Fruit fly (Drosophila melanogaster): Measurements from ENCODE around the gene pll.

pll gene

DNA sequence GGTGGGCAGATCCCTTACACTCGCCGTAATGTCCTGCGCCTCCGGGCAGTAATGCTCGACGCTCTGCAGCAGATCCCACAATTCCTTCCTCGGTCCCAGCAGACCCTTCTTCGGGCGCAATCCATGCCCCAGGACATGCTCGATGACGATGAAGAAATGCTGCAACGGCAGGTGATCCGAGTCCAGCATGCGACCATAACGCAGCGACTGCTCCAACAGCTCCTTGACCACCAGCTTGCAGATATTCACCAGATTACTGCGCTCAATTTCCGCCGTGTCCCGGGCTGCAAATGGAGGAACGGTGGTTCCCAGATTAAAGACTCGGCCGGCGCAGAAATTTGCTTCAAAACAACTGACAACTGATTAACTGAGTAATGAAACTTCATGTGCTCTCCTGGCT lies 19.6 kb downstream of the pll start, which contains the start of gene CG31068:
TSS of gene CG31068 (plus strand) at position 301 of the 400 bp plus-strand sequence.
- TF ChIP-seq ranshi (GFP tag; IDR thresholded peaks at IDR 0.05) (no peak), mld (GFP tag; IDR thresholded peaks at IDR 0.05; ENCODE audit: partially characterized antibody) (no peak), HLH54F (GFP tag; optimal IDR thresholded peaks at IDR 0.05) (no peak), grau (tag; optimal IDR thresholded peaks at IDR 0.05) (no peak), MTF-1 (GFP tag; optimal IDR thresholded peaks at IDR 0.05; ENCODE audit: borderline replicate concordance) (no peak), bab2 (GFP tag; optimal IDR thresholded peaks at IDR 0.05) (no peak), Neu2 (GFP tag; optimal IDR thresholded peaks at IDR 0.05; ENCODE audit: borderline replicate concordance) (no peak), CG3163 (GFP tag; optimal IDR thresholded peaks at IDR 0.05) (no peak)

DNA sequence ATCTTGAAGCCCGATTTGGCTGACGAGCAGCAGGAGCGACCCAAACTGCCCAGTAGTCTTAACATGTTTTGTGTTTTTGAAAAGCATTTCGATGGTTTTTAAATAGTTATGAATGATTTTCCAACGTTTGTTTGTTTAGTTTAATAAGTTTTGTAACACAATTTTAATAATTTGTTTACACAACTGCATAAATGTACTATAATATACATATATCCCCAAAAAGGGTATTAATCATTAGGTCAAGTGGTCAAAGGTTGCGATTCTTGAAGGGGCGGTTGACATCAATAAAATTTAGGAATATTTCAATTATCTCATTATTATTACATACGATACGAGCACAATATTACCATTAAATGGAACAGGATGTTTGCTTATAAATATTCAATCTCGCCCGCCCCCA lies 23.6 kb downstream of the pll start, which contains the start of gene CG42814:
TSS of gene CG42814 (minus strand) at position 101 of the 400 bp plus-strand sequence.
- TF ChIP-seq grn (GFP tag; optimal IDR thresholded peaks at IDR 0.05) (no peak), tna (GFP tag; IDR thresholded peaks at IDR 0.05; ENCODE audit: partially characterized antibody) (no peak), CG2678 (tag; optimal IDR thresholded peaks at IDR 0.05) (no peak), tll (GFP tag; optimal IDR thresholded peaks at IDR 0.05) (no peak), Poxn (GFP tag; IDR thresholded peaks at IDR 0.05) (no peak), pros (GFP tag; optimal IDR thresholded peaks at IDR 0.05) (no peak), bowl (GFP tag; IDR thresholded peaks at IDR 0.05) (no peak), CG10209 (GFP tag; optimal IDR thresholded peaks at IDR 0.05) (no peak), zen2 (GFP tag; IDR thresholded peaks at IDR 0.05; ENCODE audit: partially characterized antibody) (no peak), chinmo (GFP tag; IDR thresholded peaks at IDR 0.05; ENCODE audit: partially characterized antibody) (no peak), CG18764 (GFP tag; optimal IDR thresholded peaks at IDR 0.05) (no peak), CG31365 (tag; optimal IDR thresholded peaks at IDR 0.05) (no peak), E2f2 (GFP tag; IDR thresholded peaks at IDR 0.05) (no peak), Lhr (GFP tag; optimal IDR thresholded peaks at IDR 0.05) (no peak), GATAe (GFP tag; conservative IDR thresholded peaks at IDR 0.05) (no peak), CrebB (tag; optimal IDR thresholded peaks at IDR 0.05) (no peak)

DNA sequence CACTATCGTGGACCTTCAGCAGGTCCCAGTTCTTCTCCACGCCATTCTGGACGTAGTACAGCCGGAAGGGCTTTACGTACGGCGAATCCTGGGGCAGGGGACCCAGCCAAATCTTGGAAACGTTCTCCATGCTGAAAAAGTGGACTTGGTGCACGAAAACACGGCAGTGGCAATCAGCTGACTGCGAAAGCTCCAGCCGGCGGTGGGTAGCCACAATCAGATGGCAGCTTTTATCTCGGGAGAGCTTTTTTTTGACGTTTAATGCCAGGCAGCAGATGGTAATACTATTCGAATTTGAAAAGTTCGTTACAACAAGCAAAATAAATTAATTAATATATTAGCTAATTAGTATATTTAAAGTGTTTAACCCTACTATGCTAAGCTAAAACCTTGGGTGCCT lies 24.6 kb downstream of the pll start, which contains the start of gene CG42813:
TSS of gene CG42813 (minus strand) at position 220 of the 400 bp plus-strand sequence.
- TF ChIP-seq Sin3A (optimal IDR thresholded peaks at IDR 0.05) (no peak), otp (GFP tag; IDR thresholded peaks at IDR 0.05) (no peak), luna (GFP tag; optimal IDR thresholded peaks at IDR 0.05) (no peak), MESR4 (GFP tag; optimal IDR thresholded peaks at IDR 0.05) (peak; percentile 15), ken (GFP tag; IDR thresholded peaks at IDR 0.05) (no peak), CG8290 (GFP tag; optimal IDR thresholded peaks at IDR 0.05) (no peak), CG8290 (tag; optimal IDR thresholded peaks at IDR 0.05) (no peak), dmrt11E (tag; optimal IDR thresholded peaks at IDR 0.05) (no peak), CG11696 (GFP tag; IDR thresholded peaks at IDR 0.05) (no peak), tgo (GFP tag; IDR thresholded peaks at IDR 0.05) (no peak), CG15269 (tag; optimal IDR thresholded peaks at IDR 0.05) (no peak), cad (GFP tag; optimal IDR thresholded peaks at IDR 0.05) (no peak), HLH54F (GFP tag; optimal IDR thresholded peaks at IDR 0.05) (no peak), PHDP (tag; optimal IDR thresholded peaks at IDR 0.05) (no peak), CG17328 (GFP tag; IDR thresholded peaks at IDR 0.05) (no peak), Bgb (GFP tag; IDR thresholded peaks at IDR 0.05; ENCODE audit: partially characterized antibody) (peak; percentile 16; the same call in 1 of the 2 replicates), cato (GFP tag; optimal IDR thresholded peaks at IDR 0.05; ENCODE audit: borderline replicate concordance) (no peak), repo (GFP tag; optimal IDR thresholded peaks at IDR 0.05) (no peak), slou (GFP tag; optimal IDR thresholded peaks at IDR 0.05) (no peak), CG1832 (GFP tag; optimal IDR thresholded peaks at IDR 0.05) (no peak), tx (GFP tag; optimal IDR thresholded peaks at IDR 0.05) (no peak), Ada2b (GFP tag; IDR thresholded peaks at IDR 0.05) (no peak), Dfd (GFP tag; optimal IDR thresholded peaks at IDR 0.05) (no peak), Nf-YC (tag; optimal IDR thresholded peaks at IDR 0.05) (no peak), CG9817 (tag; optimal IDR thresholded peaks at IDR 0.05) (no peak), dimm (GFP tag; IDR thresholded peaks at IDR 0.05) (no peak), CG3838 (GFP tag; optimal IDR thresholded peaks at IDR 0.05) (no peak)

All from whole organism, embryonic.